Worm (Caenorhabditis elegans): ENCODE data around the gene noah-2.

The noah-2 gene

ce11 chrIV:14060612-14061011 lies 30.4 kb upstream of the noah-2 start, which contains the start of gene Y37A1B.4:
Gene Y37A1B.4 (minus strand): TSS chrIV:14060712.
- TF ChIP-seq duxl-1 (tag; optimal IDR thresholded peaks at IDR 0.05; ENCODE audit: poor library complexity) (no peak), spr-1 (tag; optimal IDR thresholded peaks at IDR 0.05) (no peak), nhr-48 (tag; optimal IDR thresholded peaks at IDR 0.05) (no peak), lin-38 (GFP tag; IDR thresholded peaks at IDR 0.05) (0 out of 2 replicates have a peak, but pooled peaks have one; percentile 5), nhr-6 (tag; optimal IDR thresholded peaks at IDR 0.05) (no peak)

- TF ChIP-seq arid-1 (GFP tag; conservative IDR thresholded peaks at IDR 0.05) (no peak), aha-1 (tag) (peak; percentile 67), ceh-82 (tag; optimal IDR thresholded peaks at IDR 0.05) (no peak), gei-8 (GFP tag; optimal IDR thresholded peaks at IDR 0.05) (no peak), ceh-44 (GFP tag; IDR thresholded peaks at IDR 0.05) (no peak), snpc-1.2 (GFP tag; IDR thresholded peaks at IDR 0.05) (no peak), lin-38 (GFP tag; IDR thresholded peaks at IDR 0.05) (no peak)
Measured at ce11 chrIV:14066403-14066802, 24.7 kb upstream of the noah-2 start.

DNA sequence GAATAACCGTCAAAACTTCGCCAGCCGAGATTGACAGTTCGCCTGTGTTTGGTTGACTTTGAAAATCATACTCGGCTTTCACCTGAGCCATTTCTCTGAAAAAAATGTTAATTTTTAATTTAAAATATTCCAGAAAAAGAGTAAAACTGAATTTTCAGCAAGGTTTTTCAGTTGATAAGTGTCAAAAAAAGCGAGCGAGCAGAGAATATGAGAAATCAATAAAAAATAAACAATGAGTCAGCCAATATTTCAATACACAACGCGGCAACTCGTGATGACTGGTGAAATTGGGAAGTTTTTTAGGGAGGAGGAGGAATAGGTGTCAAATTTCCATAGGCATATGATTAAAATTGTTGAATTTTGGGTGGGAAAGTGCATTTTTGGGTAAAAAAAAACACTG lies 21.3 kb upstream of the noah-2 start, which contains the start of gene lst-4:
TSS of gene lst-4 (minus strand) at position 101 of the 400 bp plus-strand sequence.
- TF ChIP-seq unc-130 (GFP tag; optimal IDR thresholded peaks at IDR 0.05) (no peak), snpc-4 (tag; optimal IDR thresholded peaks at IDR 0.05) (no peak), lin-1 (GFP tag; IDR thresholded peaks at IDR 0.05) (no peak), nhr-41 (GFP tag; IDR thresholded peaks at IDR 0.05) (no peak), ceh-62 (tag; optimal IDR thresholded peaks at IDR 0.05) (no peak), zfp-2 (tag; optimal IDR thresholded peaks at IDR 0.05) (no peak), snpc-1.2 (GFP tag; IDR thresholded peaks at IDR 0.05) (no peak), fos-1 (tag; optimal IDR thresholded peaks at IDR 0.05) (no peak), saeg-2 (GFP tag; IDR thresholded peaks at IDR 0.05) (no peak), D1046.2 (GFP tag; IDR thresholded peaks at IDR 0.05) (no peak), attf-4 (tag; optimal IDR thresholded peaks at IDR 0.05) (no peak), lin-15B (tag; optimal IDR thresholded peaks at IDR 0.05) (no peak)

DNA sequence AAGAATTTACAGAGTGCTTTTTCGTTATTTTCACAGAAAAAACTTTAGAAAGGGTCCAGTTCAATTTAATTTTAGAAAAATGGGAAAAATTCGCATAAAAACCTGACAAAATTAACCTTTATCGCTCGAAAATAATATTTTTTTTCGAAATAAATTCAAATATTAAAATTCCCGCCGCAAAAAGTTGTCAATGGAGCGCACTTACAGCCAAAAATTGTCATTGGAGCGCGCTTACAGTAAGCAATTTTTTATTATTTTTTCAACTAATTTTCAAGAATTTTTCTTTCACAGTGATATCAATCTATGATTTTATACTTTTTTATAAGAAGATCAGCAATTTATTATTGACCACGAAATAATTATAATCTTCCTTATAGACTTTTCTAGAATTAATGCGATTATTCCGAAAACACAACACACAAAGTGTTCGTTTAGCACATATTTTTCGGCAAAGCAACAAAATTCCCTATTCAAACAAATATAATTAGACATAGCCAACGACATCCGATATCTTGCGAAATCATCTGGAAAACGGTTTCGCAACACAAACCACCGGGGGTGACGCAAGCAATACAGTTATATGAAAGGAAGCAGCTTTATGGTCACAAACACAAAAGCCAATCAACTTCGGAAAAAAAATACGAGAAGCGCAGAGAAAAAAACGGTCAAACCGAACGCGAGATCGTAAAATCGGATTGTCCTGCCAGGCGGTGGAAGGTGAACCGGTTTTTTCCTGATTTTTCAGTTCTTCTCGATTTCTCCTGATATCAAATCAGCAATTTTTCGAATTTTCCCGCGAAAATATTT lies 20.7 kb upstream of the noah-2 start:
- peak; percentile 83 for TF ChIP-seq snpc-1.2 (GFP tag; IDR thresholded peaks at IDR 0.05)
- TF ChIP-seq mxl-3 (GFP tag; optimal IDR thresholded peaks at IDR 0.05): no peak
- TF ChIP-seq vab-7 (GFP tag; IDR thresholded peaks at IDR 0.05): 0 out of 2 replicates have a peak, but pooled peaks have one; percentile 10
- TF ChIP-seq nhr-41 (GFP tag; IDR thresholded peaks at IDR 0.05): no peak
- peak in 1 of 2 experiments; percentile 14 for TF ChIP-seq lsy-2 (tag; optimal IDR thresholded peaks at IDR 0.05)
- peak; percentile 37 for TF ChIP-seq mes-2 (tag; optimal IDR thresholded peaks at IDR 0.05; ENCODE audit: poor library complexity, severe bottlenecking)
- TF ChIP-seq dpl-1 (GFP tag; optimal IDR thresholded peaks at IDR 0.05): peak; percentile 54
- no peak for TF ChIP-seq ceh-44 (GFP tag; IDR thresholded peaks at IDR 0.05)
- TF ChIP-seq unc-39 (tag; optimal IDR thresholded peaks at IDR 0.05): no peak
- peak; percentile 75 for TF ChIP-seq hlh-11 (tag; optimal IDR thresholded peaks at IDR 0.05)
- no peak for TF ChIP-seq nhr-25 (tag; optimal IDR thresholded peaks at IDR 0.05; ENCODE audit: borderline replicate concordance, insufficient read depth)
- no peak for TF ChIP-seq mdt-29 (GFP tag; IDR thresholded peaks at IDR 0.05)
- no peak for TF ChIP-seq ctbp-1 (GFP tag; IDR thresholded peaks at IDR 0.05)
- peak; percentile 35 for TF ChIP-seq nhr-48 (tag; optimal IDR thresholded peaks at IDR 0.05)
- TF ChIP-seq lin-38 (GFP tag; IDR thresholded peaks at IDR 0.05): peak; percentile 93
- no peak for TF ChIP-seq egl-43 (GFP tag; IDR thresholded peaks at IDR 0.05)
- TF ChIP-seq zag-1 (tag; optimal IDR thresholded peaks at IDR 0.05): no peak
- no peak for TF ChIP-seq jun-1 (tag; optimal IDR thresholded peaks at IDR 0.05)
- TF ChIP-seq zfp-2 (tag; optimal IDR thresholded peaks at IDR 0.05): no peak
